Fruit fly (Drosophila melanogaster): ENCODE results near the gene Scsalpha1.

DNA sequence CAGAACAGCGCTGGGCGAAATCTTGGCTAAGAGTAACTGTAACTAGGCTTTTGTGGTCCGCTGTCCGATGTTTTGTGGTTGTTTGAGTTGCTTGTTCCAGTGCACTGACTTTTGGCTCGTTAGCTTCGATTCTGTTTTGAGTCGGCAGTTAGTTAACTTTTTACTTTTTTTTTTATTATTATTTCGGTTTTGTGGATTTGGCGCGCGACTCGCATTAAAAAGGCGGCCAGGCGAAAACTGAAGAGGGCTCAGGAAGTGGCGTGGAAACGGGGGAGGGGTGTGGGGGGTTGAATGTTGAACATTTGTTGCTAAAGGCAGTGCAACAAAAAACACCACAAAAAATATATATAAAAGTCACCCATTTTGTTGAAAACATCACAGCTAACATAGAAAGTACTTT, 30.6 kb upstream of the Scsalpha1 start:
- TF ChIP-seq HLH106 (tag; optimal IDR thresholded peaks at IDR 0.05), result no peak
- TF ChIP-seq Vsx2 (GFP tag; optimal IDR thresholded peaks at IDR 0.05; ENCODE audit: partially characterized antibody), result no peak
- no peak for TF ChIP-seq Abd-B (GFP tag; optimal IDR thresholded peaks at IDR 0.05)
- no peak for TF ChIP-seq psq (GFP tag; optimal IDR thresholded peaks at IDR 0.05)

Data from whole organism, wandering third instar larva.